Fruit fly (Drosophila melanogaster): ENCODE data around the gene lin-28.
A peak's percentile ranks its signal among the peaks of the same experiment; 100 is the strongest.

lin-28 gene

DNA sequence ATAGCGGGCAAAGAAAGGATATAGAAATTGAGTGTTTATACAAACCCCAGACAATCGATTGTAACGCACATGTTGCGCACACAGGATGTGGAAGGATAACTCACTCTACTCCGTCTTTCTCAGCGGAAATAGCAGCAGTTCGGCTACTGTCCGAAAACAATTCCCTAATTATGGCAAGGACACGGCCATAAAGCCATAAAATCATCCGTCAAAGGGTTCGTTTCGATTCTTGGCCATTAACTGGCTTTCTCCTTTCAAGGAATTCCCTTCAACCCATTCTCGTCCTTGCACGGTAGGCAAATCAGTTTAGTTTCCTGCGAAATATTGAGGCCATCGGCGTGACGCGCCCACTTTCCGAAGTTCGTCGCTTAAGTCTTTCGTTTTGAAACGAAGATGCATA is 33.0 kb upstream of the lin-28 start:
- no peak for TF ChIP-seq CG16779 (tag; optimal IDR thresholded peaks at IDR 0.05)
- no peak for TF ChIP-seq CG9139 (GFP tag; optimal IDR thresholded peaks at IDR 0.05)
- no peak for TF ChIP-seq spab (GFP tag; optimal IDR thresholded peaks at IDR 0.05)
- no peak for TF ChIP-seq Sox14 (GFP tag; optimal IDR thresholded peaks at IDR 0.05)
- no peak for TF ChIP-seq dac (GFP tag; optimal IDR thresholded peaks at IDR 0.05)
- no peak for TF ChIP-seq Eip93F (GFP tag; optimal IDR thresholded peaks at IDR 0.05)
- TF ChIP-seq CG8632 (GFP tag; optimal IDR thresholded peaks at IDR 0.05) = no peak
- TF ChIP-seq Ets21C (GFP tag; optimal IDR thresholded peaks at IDR 0.05) = no peak

DNA sequence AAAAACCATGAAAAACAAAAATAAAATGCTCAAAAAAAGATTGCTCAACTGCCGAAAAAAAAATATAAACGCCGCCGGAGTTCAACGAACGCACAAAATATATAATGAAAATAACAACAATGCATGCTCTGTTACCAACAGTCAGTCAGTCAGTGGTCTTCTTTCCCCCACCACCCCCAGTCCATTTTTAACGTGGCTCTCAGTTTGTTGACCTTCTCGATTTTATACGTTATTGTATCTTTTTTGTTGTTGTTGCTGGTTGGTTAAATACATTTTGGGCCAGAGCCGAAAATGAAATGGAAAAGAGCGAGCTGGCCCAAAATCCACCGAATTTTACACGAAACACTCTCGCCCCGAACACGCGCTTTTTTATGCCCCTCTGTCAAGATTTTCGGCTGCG is 32.6 kb upstream of the lin-28 start:
- TF ChIP-seq Eip75B (GFP tag; optimal IDR thresholded peaks at IDR 0.05) (peak; percentile 9), Sox102F (GFP tag; optimal IDR thresholded peaks at IDR 0.05) (peak; percentile 23), CG6854 (GFP tag; optimal IDR thresholded peaks at IDR 0.05) (peak; percentile 64), fkh (GFP tag; optimal IDR thresholded peaks at IDR 0.05) (peak; percentile 30), pdm3 (GFP tag; optimal IDR thresholded peaks at IDR 0.05) (no peak), vri (GFP tag; optimal IDR thresholded peaks at IDR 0.05) (peak; percentile 57), Ets96B (tag; optimal IDR thresholded peaks at IDR 0.05) (no peak), net (GFP tag; optimal IDR thresholded peaks at IDR 0.05) (no peak), dsx (GFP tag; optimal IDR thresholded peaks at IDR 0.05; ENCODE audit: poor library complexity, severe bottlenecking) (no peak), Blimp-1 (GFP tag; optimal IDR thresholded peaks at IDR 0.05) (peak; percentile 100), esn (GFP tag; optimal IDR thresholded peaks at IDR 0.05) (no peak), Met (GFP tag; optimal IDR thresholded peaks at IDR 0.05) (peak; percentile 32), svp (GFP tag) (peak; percentile 33), Eip93F (GFP tag; optimal IDR thresholded peaks at IDR 0.05) (no peak), Hr38 (GFP tag; optimal IDR thresholded peaks at IDR 0.05) (no peak)

DNA sequence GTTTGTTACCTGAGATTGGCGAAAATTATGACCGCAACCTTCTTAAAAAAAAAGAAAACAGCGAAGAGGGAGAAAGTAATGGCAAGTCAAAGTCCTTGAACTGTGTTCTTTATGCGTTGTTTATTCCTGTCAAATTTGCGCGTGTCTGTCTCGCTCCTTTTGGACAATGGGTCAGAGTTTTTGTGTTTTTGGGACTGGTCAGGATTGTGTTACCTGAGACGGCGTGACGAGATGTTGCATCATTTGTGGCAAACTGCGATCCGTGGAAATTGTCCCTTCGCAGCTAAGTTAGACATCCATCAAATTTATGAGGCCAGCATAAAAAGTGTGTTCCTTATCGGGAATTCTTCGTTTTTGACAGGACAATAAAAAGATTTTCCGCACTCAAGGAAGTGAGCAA is 31.2 kb upstream of the lin-28 start:
- peak; percentile 89 for TF ChIP-seq Blimp-1 (GFP tag; optimal IDR thresholded peaks at IDR 0.05)
- TF ChIP-seq vri (GFP tag; optimal IDR thresholded peaks at IDR 0.05) = peak; percentile 2
- no peak for TF ChIP-seq CG11762 (GFP tag; optimal IDR thresholded peaks at IDR 0.05; ENCODE audit: insufficient read depth)

dm6 chr3L:5625121-5625667 is 29.3 kb upstream of the lin-28 start:
- TF ChIP-seq Sox102F (GFP tag; optimal IDR thresholded peaks at IDR 0.05) (peak; percentile 17), CG6854 (GFP tag; optimal IDR thresholded peaks at IDR 0.05) (peak; percentile 65), svp (GFP tag) (peak; percentile 16), eg (GFP tag; IDR thresholded peaks at IDR 0.05) (peak; percentile 36; the same call in 1 of the 3 replicates), Eip75B (GFP tag; optimal IDR thresholded peaks at IDR 0.05) (peak; percentile 1), Met (GFP tag; optimal IDR thresholded peaks at IDR 0.05) (peak; percentile 27), Blimp-1 (GFP tag; optimal IDR thresholded peaks at IDR 0.05) (peak; percentile 99), Eip78C (GFP tag) (peak; percentile 12), Gug (GFP tag; IDR thresholded peaks at IDR 0.05) (no peak), Ets21C (GFP tag; optimal IDR thresholded peaks at IDR 0.05) (no peak), CG11294 (GFP tag; IDR thresholded peaks at IDR 0.05) (no peak), ss (GFP tag; optimal IDR thresholded peaks at IDR 0.05) (no peak), Sox14 (GFP tag; optimal IDR thresholded peaks at IDR 0.05) (peak; percentile 2)

- TF ChIP-seq CG11294 (GFP tag; IDR thresholded peaks at IDR 0.05) (no peak), Met (GFP tag; optimal IDR thresholded peaks at IDR 0.05) (peak; percentile 65), CG8319 (GFP tag; optimal IDR thresholded peaks at IDR 0.05) (no peak), CG8119 (GFP tag; IDR thresholded peaks at IDR 0.05) (peak; percentile 69), CG4318 (GFP tag; optimal IDR thresholded peaks at IDR 0.05) (peak; percentile 67), Ets96B (tag; optimal IDR thresholded peaks at IDR 0.05) (no peak), eg (GFP tag; IDR thresholded peaks at IDR 0.05) (peak; percentile 70), Eip78C (GFP tag) (peak; percentile 24), svp (GFP tag) (peak; percentile 82), CG10631 (GFP tag; optimal IDR thresholded peaks at IDR 0.05) (peak; percentile 26), CG8632 (GFP tag; optimal IDR thresholded peaks at IDR 0.05) (no peak), Lpt (GFP tag; optimal IDR thresholded peaks at IDR 0.05) (peak; percentile 63), pdm3 (GFP tag; optimal IDR thresholded peaks at IDR 0.05) (peak; percentile 37), dsx (GFP tag; optimal IDR thresholded peaks at IDR 0.05; ENCODE audit: poor library complexity, severe bottlenecking) (no peak), Sox102F (GFP tag; optimal IDR thresholded peaks at IDR 0.05) (peak; percentile 31), Blimp-1 (GFP tag; optimal IDR thresholded peaks at IDR 0.05) (no peak), Eip93F (GFP tag; optimal IDR thresholded peaks at IDR 0.05) (no peak), fd85E (GFP tag; optimal IDR thresholded peaks at IDR 0.05) (no peak), dac (GFP tag; optimal IDR thresholded peaks at IDR 0.05) (peak; percentile 47), CG10669 (GFP tag; optimal IDR thresholded peaks at IDR 0.05) (no peak), CG16779 (tag; optimal IDR thresholded peaks at IDR 0.05) (no peak), CG15336 (GFP tag; IDR thresholded peaks at IDR 0.05) (peak; percentile 83), lz (GFP tag; optimal IDR thresholded peaks at IDR 0.05) (peak; percentile 15), vri (GFP tag; optimal IDR thresholded peaks at IDR 0.05) (no peak), CG6276 (GFP tag; optimal IDR thresholded peaks at IDR 0.05) (peak; percentile 73), CG9139 (GFP tag; optimal IDR thresholded peaks at IDR 0.05) (no peak), net (GFP tag; optimal IDR thresholded peaks at IDR 0.05) (no peak), acj6 (GFP tag; optimal IDR thresholded peaks at IDR 0.05) (peak; percentile 25), CG7368 (GFP tag; optimal IDR thresholded peaks at IDR 0.05) (no peak)
These were observed 28.0 kb upstream of the lin-28 start for dm6 chr3L:5626465-5626864.
